Fruit fly (Drosophila melanogaster) whole organism, embryonic: Measurements from ENCODE around the gene kek6.
A peak's percentile ranks its signal among the peaks of the same experiment; 100 is the strongest.

Experiments
- Awh ChIP-seq: fragments of 200-800 bp; sonication (Bioruptor generic); IDR thresholded peaks from 2 replicates; pipeline ENCODE4, ENCODE4 v1.3.6; 2022; ENCODE audit warnings: missing biosample characterization, missing genetic modification characterization
- Bdp1 ChIP-seq: fragments of 200-800 bp; sonication (Bioruptor generic); optimal IDR thresholded peaks from 3 replicates; lab custom pipeline; 2016; ENCODE audit warnings: missing biosample characterization, missing genetic modification characterization
- CG10462 ChIP-seq: fragments of 200-800 bp; sonication (Bioruptor generic); optimal IDR thresholded peaks from 2 replicates; lab custom pipeline; 2016; ENCODE audit warnings: missing biosample characterization, missing genetic modification characterization
- CG10543 ChIP-seq: fragments of 200-800 bp; sonication (Bioruptor generic); optimal IDR thresholded peaks from 3 replicates; lab custom pipeline; 2017; ENCODE audit warnings: missing biosample characterization, mild to moderate bottlenecking, missing genetic modification characterization, moderate library complexity
- CG11695 ChIP-seq: fragments of 200-800 bp; sonication (Bioruptor generic); IDR thresholded peaks from 3 replicates; pipeline ENCODE4 v1.3.6; 2022; ENCODE audit warnings: missing biosample characterization, missing genetic modification characterization
- CG12219 ChIP-seq: fragments of 200-800 bp; sonication (Bioruptor generic); optimal IDR thresholded peaks from 3 replicates; lab custom pipeline; 2018; ENCODE audit warnings: missing biosample characterization, mild to moderate bottlenecking, missing genetic modification characterization
- CG12391 ChIP-seq: fragments of 200-800 bp; sonication (Bioruptor generic); optimal IDR thresholded peaks from 3 replicates; lab custom pipeline; 2018; ENCODE audit warnings: missing biosample characterization, mild to moderate bottlenecking, missing genetic modification characterization, moderate library complexity
- CG15601 ChIP-seq: fragments of 200-800 bp; sonication (Bioruptor generic); optimal IDR thresholded peaks from 3 replicates; lab custom pipeline; 2019; ENCODE audit warnings: missing biosample characterization, mild to moderate bottlenecking, missing genetic modification characterization, moderate library complexity
- CG1603 ChIP-seq: fragments of 200-800 bp; sonication (Bioruptor generic); optimal IDR thresholded peaks from 2 replicates; lab custom pipeline; 2019; ENCODE audit warnings: missing biosample characterization, mild to moderate bottlenecking, missing genetic modification characterization, moderate library complexity
- CG17912 ChIP-seq: fragments of 200-800 bp; sonication (Bioruptor generic); optimal IDR thresholded peaks from 2 replicates; lab custom pipeline; 2018; ENCODE audit warnings: missing biosample characterization, mild to moderate bottlenecking, missing genetic modification characterization
- CG18011 ChIP-seq: fragments of 200-800 bp; sonication (Bioruptor generic); optimal IDR thresholded peaks from 2 replicates; lab custom pipeline; 2017; ENCODE audit warnings: missing biosample characterization, missing genetic modification characterization, mild to moderate bottlenecking, moderate library complexity, missing genotype
- CG30020 ChIP-seq: fragments of 200-800 bp; optimal IDR thresholded peaks from 2 replicates; lab custom pipeline; 2019; ENCODE audit warnings: missing biosample characterization, mild to moderate bottlenecking, missing genetic modification characterization, moderate library complexity
- CG3163 ChIP-seq: fragments of 200-800 bp; sonication (Bioruptor generic); optimal IDR thresholded peaks from 3 replicates; lab custom pipeline; 2016; ENCODE audit warnings: missing biosample characterization, missing genetic modification characterization
- CG4360 ChIP-seq: fragments of 200-800 bp; sonication (Bioruptor generic); IDR thresholded peaks from 2 replicates; pipeline ENCODE4 v1.3.6; 2022; ENCODE audit warnings: missing biosample characterization, missing genetic modification characterization
- CG4730 ChIP-seq: fragments of 200-800 bp; sonication (Bioruptor generic); IDR thresholded peaks from 2 replicates; pipeline ENCODE4 v1.3.6; 2022; ENCODE audit warnings: missing biosample characterization, missing genetic modification characterization
- CG6791 ChIP-seq: fragments of 200-800 bp; sonication (Bioruptor generic); IDR thresholded peaks from 3 replicates; pipeline ENCODE4 v1.3.6; 2022; ENCODE audit warnings: missing biosample characterization, missing genetic modification characterization; ENCODE audit not compliant: partially characterized antibody
- CG6854 ChIP-seq: fragments of 200-800 bp; sonication (Bioruptor generic); optimal IDR thresholded peaks from 3 replicates; lab custom pipeline; 2017; ENCODE audit warnings: missing biosample characterization, mild to moderate bottlenecking, missing genetic modification characterization
- CG7357 ChIP-seq: fragments of 200-800 bp; sonication (Bioruptor generic); IDR thresholded peaks from 3 replicates; pipeline ENCODE4 v1.3.6; 2022; ENCODE audit warnings: missing biosample characterization, missing genetic modification characterization
- CG7928 ChIP-seq: fragments of 200-800 bp; sonication (Bioruptor generic); optimal IDR thresholded peaks from 2 replicates; lab custom pipeline; 2017; ENCODE audit warnings: missing biosample characterization, mild to moderate bottlenecking, missing genetic modification characterization
- CG8089 ChIP-seq: fragments of 200-800 bp; sonication (Bioruptor generic); optimal IDR thresholded peaks from 3 replicates; lab custom pipeline; 2016; ENCODE audit warnings: missing biosample characterization, missing genetic modification characterization
- CG8281 ChIP-seq: fragments of 200-800 bp; sonication (Bioruptor generic); optimal IDR thresholded peaks from 2 replicates; lab custom pipeline; 2018; ENCODE audit warnings: missing biosample characterization, mild to moderate bottlenecking, missing genetic modification characterization, moderate library complexity
- CG8388 ChIP-seq: fragments of 200-800 bp; sonication (Bioruptor generic); optimal IDR thresholded peaks from 2 replicates; lab custom pipeline; 2019; ENCODE audit warnings: missing biosample characterization, mild to moderate bottlenecking, missing genetic modification characterization, moderate library complexity
- CG9215 ChIP-seq: fragments of 200-800 bp; sonication (Bioruptor generic); IDR thresholded peaks from 2 replicates; pipeline ENCODE4 v1.3.6; 2022; ENCODE audit warnings: missing biosample characterization, missing genetic modification characterization
- CG9797 ChIP-seq: fragments of 200-800 bp; sonication (Bioruptor generic); optimal IDR thresholded peaks from 3 replicates; lab custom pipeline; 2018; ENCODE audit warnings: missing biosample characterization, mild to moderate bottlenecking, missing genetic modification characterization
- Chrac-16 ChIP-seq: fragments of 200-800 bp; sonication (Bioruptor generic); optimal IDR thresholded peaks from 3 replicates; lab custom pipeline; 2016; ENCODE audit warnings: missing biosample characterization, missing genetic modification characterization
- Dbx ChIP-seq: fragments of 200-800 bp; sonication (Bioruptor generic); IDR thresholded peaks from 3 replicates; pipeline ENCODE4 v1.3.6; 2022; ENCODE audit warnings: missing biosample characterization, missing genetic modification characterization
- ERR ChIP-seq: fragments of 200-800 bp; sonication (Bioruptor generic); optimal IDR thresholded peaks from 2 replicates; lab custom pipeline; 2016; ENCODE audit warnings: missing biosample characterization, missing genetic modification characterization
- Fer3 ChIP-seq: fragments of 200-800 bp; sonication (Bioruptor generic); optimal IDR thresholded peaks from 2 replicates; lab custom pipeline; 2018; ENCODE audit warnings: missing biosample characterization, mild to moderate bottlenecking, missing genetic modification characterization, moderate library complexity
- Gsc ChIP-seq: fragments of 200-800 bp; sonication (Bioruptor generic); IDR thresholded peaks from 2 replicates; pipeline ENCODE4 v1.3.6; 2022; ENCODE audit warnings: missing biosample characterization, missing genetic modification characterization
- H15 ChIP-seq: fragments of 200-800 bp; sonication (Bioruptor generic); IDR thresholded peaks from 3 replicates; pipeline ENCODE4 v1.3.6; 2022; ENCODE audit warnings: missing biosample characterization, missing genetic modification characterization
- Mad ChIP-seq: fragments of 200-800 bp; sonication (Bioruptor generic); optimal IDR thresholded peaks from 2 replicates; lab custom pipeline; 2016; ENCODE audit warnings: missing biosample characterization, missing genetic modification characterization
- PHDP ChIP-seq: fragments of 200-800 bp; sonication (Bioruptor generic); optimal IDR thresholded peaks from 3 replicates; lab custom pipeline; 2018; ENCODE audit warnings: missing biosample characterization, mild to moderate bottlenecking, missing genetic modification characterization, moderate library complexity
- Scr ChIP-seq: fragments of 200-800 bp; sonication (Bioruptor generic); IDR thresholded peaks from 2 replicates; pipeline ENCODE4 v1.3.6; 2022; ENCODE audit warnings: missing biosample characterization, missing genetic modification characterization; ENCODE audit not compliant: partially characterized antibody
- abd-A ChIP-seq: fragments of 200-800 bp; sonication (Bioruptor generic); optimal IDR thresholded peaks from 3 replicates; lab custom pipeline; 2019; ENCODE audit warnings: missing biosample characterization, mild to moderate bottlenecking, missing genetic modification characterization, moderate library complexity
- ara ChIP-seq: fragments of 200-800 bp; sonication (Bioruptor generic); IDR thresholded peaks from 2 replicates; pipeline ENCODE4 v1.3.6; 2022; ENCODE audit warnings: missing biosample characterization, missing genetic modification characterization
- bigmax ChIP-seq: fragments of 200-800 bp; sonication (Bioruptor generic); optimal IDR thresholded peaks from 2 replicates; lab custom pipeline; 2018; ENCODE audit warnings: missing biosample characterization, mild to moderate bottlenecking, missing genetic modification characterization
- btn ChIP-seq: fragments of 200-800 bp; sonication (Bioruptor generic); optimal IDR thresholded peaks from 2 replicates; lab custom pipeline; 2016; ENCODE audit warnings: missing biosample characterization, missing genetic modification characterization
- cad ChIP-seq: fragments of >200 bp; optimal IDR thresholded peaks from 2 replicates; lab custom pipeline; 2017; ENCODE audit warnings: missing biosample characterization, missing genetic modification characterization
- emc ChIP-seq: fragments of 200-800 bp; sonication (Bioruptor generic); optimal IDR thresholded peaks from 2 replicates; lab custom pipeline; 2016; ENCODE audit warnings: missing biosample characterization, missing genetic modification characterization
- eve ChIP-seq, 2 experiments: fragments of >200 bp; optimal IDR thresholded peaks; 2 replicates each; lab custom pipeline; 2017; ENCODE audit warnings: missing biosample characterization in 2 of 2, missing genetic modification characterization in 2 of 2
- fd102C ChIP-seq: fragments of 200-800 bp; sonication (Bioruptor generic); optimal IDR thresholded peaks from 2 replicates; lab custom pipeline; 2018; ENCODE audit warnings: missing biosample characterization, mild to moderate bottlenecking, missing genetic modification characterization, moderate library complexity
- gcm ChIP-seq: fragments of 200-800 bp; sonication (Bioruptor generic); optimal IDR thresholded peaks from 2 replicates; lab custom pipeline; 2019; ENCODE audit warnings: missing biosample characterization, mild to moderate bottlenecking, missing genetic modification characterization, moderate library complexity
- pb ChIP-seq: fragments of 200-800 bp; sonication (Bioruptor generic); optimal IDR thresholded peaks from 3 replicates; lab custom pipeline; 2016; ENCODE audit warnings: missing biosample characterization, missing genetic modification characterization
- peb ChIP-seq: fragments of 200-800 bp; sonication (Bioruptor generic); IDR thresholded peaks from 2 replicates; pipeline ENCODE4 v1.3.6; 2022; ENCODE audit warnings: missing biosample characterization, missing genetic modification characterization
- phol ChIP-seq: fragments of 200-800 bp; sonication (Bioruptor generic); optimal IDR thresholded peaks from 3 replicates; lab custom pipeline; 2018; ENCODE audit warnings: missing biosample characterization, mild to moderate bottlenecking, missing genetic modification characterization, moderate library complexity
- ranshi ChIP-seq: fragments of 200-800 bp; sonication (Bioruptor generic); IDR thresholded peaks from 2 replicates; pipeline ENCODE4 v1.3.6; 2022; ENCODE audit warnings: missing biosample characterization, missing genetic modification characterization
- ro ChIP-seq: fragments of 200-800 bp; sonication (Bioruptor generic); IDR thresholded peaks from 2 replicates; pipeline ENCODE4 v1.3.6; 2022; ENCODE audit warnings: missing biosample characterization, missing genetic modification characterization
- slbo ChIP-seq: fragments of 200-800 bp; sonication (Bioruptor generic); IDR thresholded peaks from 2 replicates; pipeline ENCODE4 v1.3.6; 2022; ENCODE audit warnings: missing biosample characterization, missing genetic modification characterization
- sob ChIP-seq: fragments of 200-800 bp; sonication (Bioruptor generic); IDR thresholded peaks from 2 replicates; pipeline ENCODE4 v1.3.6; 2022; ENCODE audit warnings: missing biosample characterization, missing genetic modification characterization
- sqz ChIP-seq: fragments of 200-800 bp; sonication (Bioruptor generic); optimal IDR thresholded peaks from 3 replicates; lab custom pipeline; 2018; ENCODE audit warnings: missing biosample characterization, mild to moderate bottlenecking, missing genetic modification characterization
- usp ChIP-seq: fragments of >200 bp; optimal IDR thresholded peaks from 2 replicates; lab custom pipeline; 2017; ENCODE audit warnings: missing biosample characterization, missing genetic modification characterization
- vvl ChIP-seq: fragments of 200-800 bp; sonication (Bioruptor generic); IDR thresholded peaks from 2 replicates; pipeline ENCODE4 v1.3.6; 2022; ENCODE audit warnings: missing biosample characterization, missing genetic modification characterization

Gene kek6

dm6 chr3R:31698143-31698776 is 76.3 kb downstream of the kek6 start (continued):
- TF ChIP-seq ranshi (GFP tag; lab: Robert Waterston, UW), result no peak
- TF ChIP-seq phol (tag; lab: Kevin White, UChicago), result peak; percentile 16
- no peak for TF ChIP-seq cad (GFP tag; lab: Kevin White, UChicago)
- peak; percentile 26 for TF ChIP-seq CG1603 (tag; lab: Kevin White, UChicago)
- no peak for TF ChIP-seq CG9797 (GFP tag; lab: Kevin White, UChicago)
- TF ChIP-seq PHDP (tag; lab: Kevin White, UChicago), result no peak
- TF ChIP-seq CG7928 (GFP tag; lab: Kevin White, UChicago), result no peak
- no peak for TF ChIP-seq CG4730 (GFP tag; lab: Robert Waterston, UW)
- TF ChIP-seq H15 (GFP tag; lab: Robert Waterston, UW), result no peak
- TF ChIP-seq ara (GFP tag; lab: Robert Waterston, UW), result peak; percentile 55; the same call in 1 of the 2 replicates
- TF ChIP-seq CG17912, result no peak
- TF ChIP-seq bigmax, result no peak
- no peak for TF ChIP-seq Mad (GFP tag; lab: Kevin White, UChicago)
- no peak for TF ChIP-seq fd102C
- TF ChIP-seq Awh, result no peak
- TF ChIP-seq Dbx (GFP tag; lab: Robert Waterston, UW), result no peak
- no peak for TF ChIP-seq CG7357 (GFP tag; lab: Robert Waterston, UW)
- TF ChIP-seq peb (GFP tag; lab: Robert Waterston, UW), result no peak
- no peak for TF ChIP-seq ERR
- no peak for TF ChIP-seq ro (GFP tag; lab: Robert Waterston, UW)
- no peak for TF ChIP-seq CG11695 (GFP tag; lab: Robert Waterston, UW)
- TF ChIP-seq sqz (GFP tag; lab: Kevin White, UChicago), result no peak
- TF ChIP-seq CG12219 (GFP tag; lab: Kevin White, UChicago), result no peak
- no peak for TF ChIP-seq CG30020 (tag; lab: Kevin White, UChicago)
- TF ChIP-seq CG8281 (tag; lab: Kevin White, UChicago), result no peak
- peak; percentile 23 for TF ChIP-seq CG12391 (tag; lab: Kevin White, UChicago)
- TF ChIP-seq CG10462 (GFP tag; lab: Kevin White, UChicago), result no peak
- TF ChIP-seq sob (GFP tag; lab: Robert Waterston, UW), result no peak
- no peak for TF ChIP-seq CG10543 (GFP tag; lab: Kevin White, UChicago)
- TF ChIP-seq Chrac-16 (GFP tag; lab: Kevin White, UChicago), result no peak
- TF ChIP-seq CG4360 (GFP tag; lab: Robert Waterston, UW), result no peak
- TF ChIP-seq gcm (GFP tag; lab: Kevin White, UChicago), result no peak
- TF ChIP-seq abd-A (tag; lab: Kevin White, UChicago), result no peak
- no peak for TF ChIP-seq CG6854
- TF ChIP-seq slbo (GFP tag; lab: Robert Waterston, UW), result no peak
- TF ChIP-seq CG3163, result no peak
- no peak for TF ChIP-seq Scr
- no peak for TF ChIP-seq vvl (GFP tag; lab: Robert Waterston, UW)
- TF ChIP-seq CG8089, result no peak
- TF ChIP-seq CG15601 (tag; lab: Kevin White, UChicago), result no peak
- no peak for TF ChIP-seq Gsc (GFP tag; lab: Robert Waterston, UW)
- TF ChIP-seq Fer3 (tag; lab: Kevin White, UChicago), result no peak
- no peak for TF ChIP-seq Bdp1 (GFP tag; lab: Kevin White, UChicago)
- no peak for TF ChIP-seq btn (GFP tag; lab: Kevin White, UChicago)
- TF ChIP-seq CG18011 (GFP tag; lab: Kevin White, UChicago), result no peak
- no peak for TF ChIP-seq CG9215 (GFP tag; lab: Robert Waterston, UW)
- no peak for TF ChIP-seq eve (GFP tag; optimal IDR thresholded peaks at IDR 0.05; lab: Kevin White, UChicago)
- TF ChIP-seq pb (GFP tag; lab: Kevin White, UChicago), result no peak
- no peak for TF ChIP-seq emc (GFP tag; lab: Kevin White, UChicago)
- no peak for TF ChIP-seq CG6791
- no peak for TF ChIP-seq CG8388
- no peak for TF ChIP-seq usp
